Worm (Caenorhabditis elegans): ENCODE results near the gene C49F5.3.

The C49F5.3 gene

DNA sequence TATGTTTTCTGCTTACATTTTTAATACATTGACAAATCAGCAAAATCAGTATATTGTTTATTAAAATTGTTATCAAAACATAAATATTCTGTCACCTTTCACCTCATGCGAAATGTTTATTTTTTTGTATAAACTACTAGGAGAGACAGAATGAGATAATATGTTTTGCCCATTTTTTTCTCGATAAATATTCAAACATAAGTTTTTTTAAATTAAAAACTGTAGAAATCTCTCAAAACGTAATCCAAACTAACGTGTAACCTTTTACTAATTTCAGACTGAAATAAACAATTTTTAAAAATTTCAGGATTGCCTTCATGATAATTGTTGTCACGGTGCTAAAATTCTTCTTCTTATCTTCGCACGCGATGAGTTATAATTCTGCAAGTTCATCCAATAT, 26.2 kb downstream of the C49F5.3 start, which contains the start of gene T08D10.5:
Gene T08D10.5 (plus strand): TSS at position 301 of the 400 bp plus-strand sequence.
- no peak for TF ChIP-seq daf-8 (GFP tag; IDR thresholded peaks at IDR 0.05)
- TF ChIP-seq lir-3 (tag; optimal IDR thresholded peaks at IDR 0.05): no peak
- no peak for TF ChIP-seq ztf-11 (tag; optimal IDR thresholded peaks at IDR 0.05)
- no peak for TF ChIP-seq mdl-1 (tag; optimal IDR thresholded peaks at IDR 0.05)

ce11 chrX:11955125-11955524, 28.3 kb downstream of the C49F5.3 start, which contains the start of gene T08D10.3:
TSS of gene T08D10.3 (plus strand) at chrX:11955425.
- TF ChIP-seq fkh-10 (GFP tag; optimal IDR thresholded peaks at IDR 0.05) (no peak), Y48G9A.11 (GFP tag; IDR thresholded peaks at IDR 0.05) (no peak), ceh-44 (GFP tag; IDR thresholded peaks at IDR 0.05) (no peak), nhr-28 (tag; optimal IDR thresholded peaks at IDR 0.05) (no peak), nhr-42 (GFP tag; IDR thresholded peaks at IDR 0.05) (no peak), pha-4 (GFP tag; IDR thresholded peaks at IDR 0.05) (no peak), pha-4 (tag; optimal IDR thresholded peaks at IDR 0.05) (no peak), mxl-3 (GFP tag; optimal IDR thresholded peaks at IDR 0.05) (no peak), unc-130 (GFP tag; optimal IDR thresholded peaks at IDR 0.05) (no peak), nhr-102 (tag; optimal IDR thresholded peaks at IDR 0.05) (no peak), nhr-11 (tag; optimal IDR thresholded peaks at IDR 0.05) (no peak)

DNA sequence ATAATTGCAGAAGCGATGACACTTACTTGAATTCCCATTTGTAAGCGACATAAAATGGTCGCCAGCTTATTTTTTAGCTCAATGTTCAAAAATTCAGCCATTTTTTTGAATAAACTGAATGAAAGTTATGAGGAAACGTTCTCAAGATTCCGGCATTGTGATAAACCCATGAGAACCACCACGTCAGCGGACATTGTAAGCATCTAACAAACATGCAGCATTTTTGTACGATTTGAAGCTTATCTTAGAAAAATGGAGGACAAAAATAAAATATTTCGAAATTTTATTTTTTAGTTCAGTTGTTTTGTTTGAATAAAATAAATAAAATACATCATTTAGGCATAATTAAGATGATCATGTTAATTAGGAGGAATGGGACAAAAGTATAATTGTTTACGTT, 30.2 kb downstream of the C49F5.3 start, which contains the start of gene T08D10.4:
Gene T08D10.4 (minus strand): TSS at position 101 of the 400 bp plus-strand sequence.
- TF ChIP-seq unc-62 (GFP tag; optimal IDR thresholded peaks at IDR 0.05 in 1 of 2): peak in 1 of 2 experiments; percentile 8
- TF ChIP-seq unc-62 (tag; optimal IDR thresholded peaks at IDR 0.05): no peak
- TF ChIP-seq egl-43 (GFP tag; IDR thresholded peaks at IDR 0.05): no peak
- TF ChIP-seq ceh-62 (tag; optimal IDR thresholded peaks at IDR 0.05): no peak

- TF ChIP-seq unc-62 (GFP tag; optimal IDR thresholded peaks at IDR 0.05 in 1 of 2) (peak in 1 of 2 experiments; percentile 94), unc-62 (tag; optimal IDR thresholded peaks at IDR 0.05) (no peak), unc-130 (GFP tag; optimal IDR thresholded peaks at IDR 0.05) (no peak)
Measured at ce11 chrX:11952129-11952528, 31.3 kb downstream of the C49F5.3 start.

DNA sequence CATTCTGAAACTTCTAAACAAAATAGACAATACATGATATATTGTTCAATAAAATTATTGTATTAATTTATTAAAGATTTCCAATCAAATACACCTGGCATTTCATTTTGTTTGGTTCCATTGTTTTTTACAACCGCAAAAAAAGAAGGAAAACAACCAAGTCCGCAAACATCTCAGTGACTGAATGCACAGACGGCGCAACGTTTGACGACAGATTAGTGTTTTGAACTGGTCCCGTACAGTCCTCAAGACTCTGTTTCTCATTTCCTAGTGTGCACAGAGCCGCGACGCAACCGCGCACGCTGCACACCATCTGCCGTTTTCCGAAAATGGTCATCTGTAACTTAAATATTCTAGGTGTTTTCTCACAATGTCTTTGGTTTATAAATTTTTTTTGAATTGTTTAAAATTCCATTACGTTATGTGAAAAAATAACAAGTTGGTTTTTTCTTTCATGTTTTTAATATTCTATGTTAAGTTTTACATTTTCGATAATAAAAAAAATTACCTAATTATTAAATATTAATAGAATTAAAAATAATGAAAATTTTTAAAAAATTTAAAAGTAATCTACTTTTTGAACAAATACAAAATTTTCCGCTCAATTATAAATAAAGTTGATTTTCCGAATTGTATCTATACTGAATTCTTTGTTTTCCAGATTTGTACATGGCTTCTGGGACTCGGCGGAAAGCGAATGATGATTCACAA, 35.1 kb downstream of the C49F5.3 start, which contains the start of gene lsd-1:
Gene lsd-1 (plus strand): TSS at position 661 of the 711 bp plus-strand sequence.
- TF ChIP-seq daf-16 (GFP tag; optimal IDR thresholded peaks at IDR 0.05) (no peak), daf-16 (tag; optimal IDR thresholded peaks at IDR 0.05) (peak; percentile 39), snpc-1.2 (GFP tag; IDR thresholded peaks at IDR 0.05) (no peak), fos-1 (tag; optimal IDR thresholded peaks at IDR 0.05) (no peak), unc-62 (GFP tag; optimal IDR thresholded peaks at IDR 0.05 in 1 of 2) (peak in 1 of 2 experiments; percentile 76), unc-62 (tag; optimal IDR thresholded peaks at IDR 0.05) (no peak), nhr-10 (tag; optimal IDR thresholded peaks at IDR 0.05) (no peak), F26F4.8 (GFP tag; conservative IDR thresholded peaks at IDR 0.05) (no peak), hif-1 (tag; optimal IDR thresholded peaks at IDR 0.05) (no peak), ztf-11 (tag; optimal IDR thresholded peaks at IDR 0.05) (no peak), unc-39 (tag; optimal IDR thresholded peaks at IDR 0.05) (no peak), rbr-2 (tag; optimal IDR thresholded peaks at IDR 0.05) (peak; percentile 28), dve-1 (tag; optimal IDR thresholded peaks at IDR 0.05; ENCODE audit: insufficient read depth) (peak; percentile 42)

DNA sequence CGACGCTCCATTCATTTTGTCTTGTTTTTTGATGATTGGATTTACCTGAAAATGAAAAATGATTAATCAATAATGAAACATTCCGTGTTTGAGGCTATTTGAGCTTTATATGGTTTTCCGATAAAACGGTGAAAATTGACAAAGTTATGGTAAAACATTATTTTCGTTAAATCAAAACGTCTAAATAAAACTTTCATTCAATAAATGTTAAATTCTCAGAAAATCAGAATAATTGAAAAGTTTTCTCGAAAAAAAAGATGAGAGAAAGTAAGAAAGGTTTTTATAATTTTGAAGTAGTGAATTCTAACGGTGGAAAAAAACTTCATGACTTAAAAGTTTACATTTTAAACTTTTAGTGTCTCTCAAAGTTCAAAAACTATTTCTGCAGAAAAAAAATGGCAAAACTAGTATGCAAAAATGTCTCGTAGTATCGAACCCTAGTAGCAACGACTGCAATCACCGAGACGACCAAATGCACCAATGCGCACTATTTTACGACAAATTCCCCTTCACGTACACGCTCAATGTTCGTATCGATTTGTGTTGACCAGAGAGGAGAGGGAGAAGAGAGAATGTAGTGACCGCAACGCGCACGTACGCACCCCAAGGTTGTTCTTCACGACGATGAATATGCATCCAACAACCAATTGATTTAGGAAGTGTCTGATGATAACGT, 36.5 kb downstream of the C49F5.3 start, which contains the start of gene nfya-1:
Gene nfya-1 (minus strand): TSS at position 51 of the 676 bp plus-strand sequence.
- no peak for TF ChIP-seq spr-3 (GFP tag; optimal IDR thresholded peaks at IDR 0.05)
- peak; percentile 13 for TF ChIP-seq nhr-11 (tag; optimal IDR thresholded peaks at IDR 0.05)
- no peak for TF ChIP-seq nhr-237 (tag; optimal IDR thresholded peaks at IDR 0.05)
- TF ChIP-seq nhr-76 (tag; optimal IDR thresholded peaks at IDR 0.05): no peak
- no peak for TF ChIP-seq ces-1 (GFP tag; optimal IDR thresholded peaks at IDR 0.05)
- TF ChIP-seq dpl-1 (GFP tag; optimal IDR thresholded peaks at IDR 0.05): peak; percentile 28
- no peak for TF ChIP-seq ZK337.2 (GFP tag; IDR thresholded peaks at IDR 0.05)
- TF ChIP-seq mes-2 (tag; optimal IDR thresholded peaks at IDR 0.05; ENCODE audit: poor library complexity, severe bottlenecking): peak; percentile 75
- no peak for TF ChIP-seq ctbp-1 (GFP tag; IDR thresholded peaks at IDR 0.05)
- peak; percentile 19 to 98 for TF ChIP-seq hif-1 (tag; optimal IDR thresholded peaks at IDR 0.05)
- no peak for TF ChIP-seq gei-8 (GFP tag; optimal IDR thresholded peaks at IDR 0.05)
- peak; percentile 99 for TF ChIP-seq aha-1 (tag)
- TF ChIP-seq lin-38 (GFP tag; IDR thresholded peaks at IDR 0.05): no peak
- no peak for TF ChIP-seq nhr-102 (tag; optimal IDR thresholded peaks at IDR 0.05)
- TF ChIP-seq T20F7.1 (GFP tag; optimal IDR thresholded peaks at IDR 0.05): no peak
